Worm (Caenorhabditis elegans) whole organism, late embryonic: ENCODE data around the gene T10F2.2.

Experiments used
- ceh-48 ChIP-seq: sonication (generic microtip); optimal IDR thresholded peaks from 2 replicates; lab custom pipeline; 2016; ENCODE audit warnings: missing genetic modification characterization, inconsistent platforms, missing compliant biosample characterization
- npax-4 ChIP-seq: sonication (generic microtip); optimal IDR thresholded peaks from 2 replicates; lab custom pipeline; 2016; ENCODE audit warnings: missing genetic modification characterization, missing compliant biosample characterization

DNA sequence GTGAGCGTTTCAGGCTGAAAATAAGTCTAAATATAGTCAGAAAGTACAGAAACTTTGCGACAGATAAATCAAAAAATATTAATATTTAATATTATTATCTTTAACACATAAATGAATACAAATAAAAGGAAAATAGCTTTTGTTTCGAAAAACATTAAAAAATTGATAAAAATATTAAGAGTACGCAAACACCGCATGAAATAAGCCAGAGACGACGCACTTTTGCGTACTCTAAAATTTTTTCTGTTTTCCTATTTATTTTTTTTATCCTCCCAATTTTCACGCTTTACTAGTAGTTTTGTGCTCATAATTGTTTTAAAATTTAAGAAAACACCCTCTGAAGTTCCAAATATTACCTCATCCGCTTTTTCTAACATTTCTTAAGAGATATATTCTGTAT lies 12.0 kb downstream of the T10F2.2 start, which contains the start of the genes rbm-42 and grwd-1:
- no peak for TF ChIP-seq npax-4
- TF ChIP-seq ceh-48 = no peak
